Worm (Caenorhabditis elegans) whole organism, L4/young adult: ENCODE results near the gene Y75B8A.31.
"Not testable (repeated sequence)": the region's sequence is repeated elsewhere in the genome, so short reads cannot be mapped to it uniquely, and the experiment has no call there.

Experiments used
- W03F9.2 ChIP-seq: fragments of 150-350 bp; optimal IDR thresholded peaks from 2 replicates; lab custom pipeline; 2014; ENCODE audit warnings: missing biosample characterization, missing genetic modification characterization
- dao-5 ChIP-seq: sonication (generic microtip); optimal IDR thresholded peaks from 2 replicates; lab custom pipeline; 2016; ENCODE audit warnings: missing genotype, missing genetic modification characterization, moderate library complexity, missing compliant biosample characterization
- him-1 ChIP-seq: sonication (generic microtip); optimal IDR thresholded peaks from 2 replicates; lab custom pipeline; 2016; ENCODE audit warnings: missing genotype, missing genetic modification reagents, missing genetic modification characterization, missing compliant biosample characterization

Gene Y75B8A.31

DNA sequence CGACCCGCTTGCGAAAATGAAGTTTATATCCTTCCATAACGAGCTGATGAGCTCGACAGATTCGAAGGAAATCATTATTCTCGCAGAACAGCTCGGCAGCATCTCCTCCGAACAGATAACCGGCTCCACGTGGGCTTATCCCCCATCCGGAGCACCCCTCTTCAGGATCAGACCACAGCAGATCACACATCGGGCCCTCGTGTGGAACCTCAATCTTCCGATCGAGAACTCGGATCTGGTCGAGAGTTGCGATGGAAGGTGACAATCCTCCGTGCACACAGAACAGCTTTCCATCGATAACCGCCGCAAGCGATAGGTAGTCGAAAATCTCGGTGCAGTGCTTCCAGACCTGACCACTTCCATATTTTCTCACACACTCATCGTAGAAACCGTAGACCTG lies 24.2 kb downstream of the Y75B8A.31 start:
- TF ChIP-seq him-1 (tag; lab: Kevin White, UChicago) (no peak), W03F9.2 (tag; lab: Kevin White, UChicago) (no peak), dao-5 (tag; lab: Kevin White, UChicago) (no peak)

DNA sequence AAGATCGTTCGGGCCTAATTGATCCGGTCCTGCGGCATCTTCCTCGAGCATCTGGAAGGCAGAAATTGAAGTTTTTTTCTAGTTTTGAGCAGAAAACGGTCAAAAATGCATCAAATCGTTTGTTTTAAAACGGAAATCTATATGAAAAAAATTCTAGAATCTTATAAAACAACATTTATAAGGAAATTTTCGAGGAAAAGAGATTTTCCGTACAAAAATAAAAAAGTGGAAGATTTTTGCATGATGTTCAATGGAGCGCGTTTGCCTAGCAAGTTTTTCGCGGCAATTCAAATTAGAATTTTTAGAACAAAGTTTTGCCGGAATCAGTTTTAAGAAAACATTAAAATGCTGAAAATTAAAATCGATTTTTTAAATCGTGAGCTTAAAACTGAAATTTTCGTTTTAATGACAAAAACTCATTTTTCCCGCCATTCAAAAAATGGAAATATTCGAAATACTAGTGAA lies 25.8 kb downstream of the Y75B8A.31 start, which contains the start of gene pph-4.2:
Gene pph-4.2 (minus strand): TSS at position 51 of the 465 bp plus-strand sequence.
- TF ChIP-seq dao-5 (tag; lab: Kevin White, UChicago) (no peak), W03F9.2 (tag; lab: Kevin White, UChicago) (peak; percentile 9), him-1 (tag; lab: Kevin White, UChicago) (no peak)

DNA sequence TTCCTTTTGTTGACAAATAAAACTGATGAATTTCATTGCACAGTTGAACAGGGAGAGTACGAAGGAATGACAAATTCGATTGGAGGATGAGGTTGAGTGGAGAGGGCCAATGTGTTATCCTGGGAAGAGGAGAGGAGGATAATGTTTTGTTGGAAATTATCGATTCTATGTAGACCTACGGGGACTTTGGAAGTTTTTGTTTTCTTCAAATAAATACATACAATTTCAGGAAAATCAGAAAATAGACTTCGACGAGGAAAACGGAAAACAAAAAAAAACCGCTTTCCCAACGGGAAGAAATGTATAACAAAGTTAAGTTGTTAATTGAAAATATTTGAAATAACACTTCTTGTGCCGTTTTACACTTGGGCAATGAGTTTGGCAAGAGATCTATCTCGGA lies 32.3 kb downstream of the Y75B8A.31 start, which contains the start of gene Y49E10.4:
Gene Y49E10.4 (minus strand): TSS at position 101 of the 400 bp plus-strand sequence.
- not testable (repeated sequence) for TF ChIP-seq dao-5, W03F9.2, him-1 (tag; lab: Kevin White, UChicago)

DNA sequence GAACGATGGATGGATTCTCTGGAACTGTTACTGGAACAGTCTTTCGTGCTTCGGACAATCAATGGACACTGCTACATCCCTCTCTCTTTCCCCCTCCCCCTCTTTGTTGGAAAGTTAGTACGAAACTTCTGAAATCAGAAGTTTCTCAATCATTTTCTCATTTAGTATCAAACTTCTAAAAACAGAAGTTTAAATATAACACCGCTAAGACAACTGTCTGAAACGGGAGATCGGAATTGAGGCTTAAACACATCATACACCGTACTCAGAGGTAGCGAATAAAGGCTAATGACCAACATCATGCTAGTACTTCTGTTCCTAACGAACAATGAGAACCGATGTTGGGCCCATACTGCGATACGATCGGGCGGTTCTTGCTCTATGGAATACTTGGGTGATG lies 35.2 kb downstream of the Y75B8A.31 start, which contains the start of gene Y49E10.30:
Gene Y49E10.30 (plus strand): TSS at position 301 of the 400 bp plus-strand sequence.
- not testable (repeated sequence) for TF ChIP-seq W03F9.2, dao-5, him-1 (tag; lab: Kevin White, UChicago)

DNA sequence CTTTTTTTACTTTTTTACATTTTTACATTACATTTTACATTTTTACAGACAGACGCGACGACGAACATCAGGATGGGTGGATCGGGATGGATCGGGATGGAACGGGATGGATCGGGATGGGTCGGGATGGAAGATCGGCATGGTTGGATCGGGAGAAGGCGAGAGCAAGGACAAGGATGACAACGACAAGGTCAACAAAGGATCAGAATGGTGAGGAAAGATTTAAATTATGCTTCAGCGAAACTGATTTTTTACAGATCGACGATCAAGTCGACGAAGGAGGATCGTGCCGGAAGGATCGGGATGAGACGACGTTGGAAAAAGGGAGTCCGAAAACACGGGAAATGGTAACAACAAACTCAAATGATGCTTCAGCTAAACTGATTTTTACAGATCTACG lies 36.7 kb downstream of the Y75B8A.31 start:
- no peak for TF ChIP-seq W03F9.2 (tag; lab: Kevin White, UChicago)
- no peak for TF ChIP-seq him-1 (tag; lab: Kevin White, UChicago)
- TF ChIP-seq dao-5 (tag; lab: Kevin White, UChicago): no peak

DNA sequence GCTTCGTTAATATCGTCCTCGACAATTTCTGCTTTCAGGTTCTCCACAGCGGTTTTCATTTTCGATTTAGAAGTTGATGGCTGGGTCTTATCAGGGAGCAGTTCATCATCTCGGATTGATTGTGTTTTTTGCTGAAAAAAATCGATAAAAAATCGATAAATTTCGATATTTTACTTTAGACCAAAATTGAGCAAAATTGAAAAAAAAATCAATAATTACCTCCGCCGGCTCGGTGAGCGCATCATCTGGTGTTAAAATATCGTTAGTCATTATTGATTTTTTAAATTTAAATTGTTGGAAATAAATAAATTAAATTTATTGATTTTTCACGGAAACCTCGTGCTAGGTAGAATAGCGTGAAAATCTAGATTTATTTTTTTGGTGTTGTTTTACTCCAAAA lies 43.6 kb downstream of the Y75B8A.31 start, which contains the start of gene Y49E10.10:
Gene Y49E10.10 (plus strand): TSS at position 381 of the 400 bp plus-strand sequence.
- no peak for TF ChIP-seq W03F9.2 (tag; lab: Kevin White, UChicago)
- TF ChIP-seq dao-5 (tag; lab: Kevin White, UChicago): no peak
- no peak for TF ChIP-seq him-1 (tag; lab: Kevin White, UChicago)

DNA sequence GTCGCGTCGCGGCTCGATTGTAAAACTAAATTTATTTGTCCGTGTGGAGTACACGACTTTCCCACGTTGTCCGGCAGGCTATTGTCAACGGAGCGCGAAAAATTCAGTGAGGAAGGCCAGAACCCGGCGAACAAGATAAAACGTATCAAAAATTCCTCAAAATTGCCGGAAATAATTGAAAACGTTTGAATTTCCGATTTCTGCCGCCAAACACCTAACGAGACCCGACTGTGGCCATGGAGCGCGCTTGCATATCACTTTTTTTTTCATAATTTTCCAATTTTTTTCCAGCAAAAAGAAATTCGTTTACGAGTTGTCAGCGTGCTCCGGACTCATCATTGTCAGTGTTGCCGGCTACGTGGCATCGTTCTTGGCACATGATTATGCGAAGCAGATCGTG lies 47.0 kb downstream of the Y75B8A.31 start:
- TF ChIP-seq dao-5 (tag; lab: Kevin White, UChicago) (no peak), him-1 (tag; lab: Kevin White, UChicago) (no peak), W03F9.2 (tag; lab: Kevin White, UChicago) (no peak)

DNA sequence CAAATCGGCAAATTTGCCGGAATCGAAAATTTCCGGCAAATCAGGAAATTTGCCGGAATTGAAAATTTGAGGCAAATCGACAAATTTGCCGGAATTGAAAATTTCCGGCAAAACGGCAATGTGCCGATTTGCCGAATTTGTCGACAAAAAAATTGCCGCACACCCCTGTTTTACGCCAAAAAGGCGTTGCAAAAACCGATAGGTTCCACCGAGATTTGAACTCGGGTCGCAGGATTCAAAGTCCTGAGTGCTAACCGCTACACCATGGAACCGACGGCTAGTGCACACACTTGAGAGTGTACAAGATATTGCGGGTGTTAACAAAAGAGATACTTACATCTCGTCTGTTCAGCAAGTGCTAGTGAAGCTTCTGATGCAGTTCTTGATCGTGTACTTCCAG lies 48.3 kb downstream of the Y75B8A.31 start:
- no peak for TF ChIP-seq dao-5 (tag; lab: Kevin White, UChicago)
- TF ChIP-seq him-1 (tag; lab: Kevin White, UChicago): no peak
- no peak for TF ChIP-seq W03F9.2 (tag; lab: Kevin White, UChicago)
